Fruit fly (Drosophila melanogaster): ENCODE measurements around the gene Cp7Fb.

Gene Cp7Fb

DNA sequence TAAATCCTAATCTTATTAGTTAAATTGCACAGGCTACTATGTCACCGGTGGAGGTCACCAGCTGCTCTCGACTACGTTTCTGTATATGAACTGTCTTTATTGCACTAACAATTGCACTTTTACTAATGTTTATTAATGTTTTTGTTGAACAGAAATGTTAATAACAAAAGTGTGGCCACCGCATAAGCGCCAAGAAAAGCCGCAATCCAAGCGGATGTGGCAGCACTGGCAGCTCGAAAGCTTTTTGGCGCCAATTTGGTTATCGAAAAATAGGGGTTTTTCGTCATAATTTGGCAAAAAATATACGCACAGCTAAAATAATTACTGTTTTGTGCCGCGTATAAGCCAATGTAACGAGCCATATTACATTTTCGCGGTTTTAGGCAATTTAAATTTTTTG, 31.5 kb upstream of the Cp7Fb start, which contains the start of gene CG12123 (continued):
- 0 out of 3 replicates have a peak, but pooled peaks have one; percentile 19 for TF ChIP-seq row (GFP tag; IDR thresholded peaks at IDR 0.05)
- TF ChIP-seq H15 (GFP tag; IDR thresholded peaks at IDR 0.05): no peak
- no peak for TF ChIP-seq CG7372 (GFP tag; IDR thresholded peaks at IDR 0.05)
- TF ChIP-seq esg (GFP tag; conservative IDR thresholded peaks at IDR 0.05): no peak
- TF ChIP-seq ken (GFP tag; IDR thresholded peaks at IDR 0.05): no peak
- no peak for TF ChIP-seq fd96Cb (tag; optimal IDR thresholded peaks at IDR 0.05)
- TF ChIP-seq B-H1 (GFP tag; IDR thresholded peaks at IDR 0.05): no peak
- no peak for TF ChIP-seq CG31365 (tag; optimal IDR thresholded peaks at IDR 0.05)
- no peak for TF ChIP-seq sug (tag; optimal IDR thresholded peaks at IDR 0.05)
- no peak for TF ChIP-seq phol (tag; optimal IDR thresholded peaks at IDR 0.05)
- TF ChIP-seq Eip74EF (GFP tag; optimal IDR thresholded peaks at IDR 0.05): no peak
- no peak for TF ChIP-seq p53 (GFP tag; optimal IDR thresholded peaks at IDR 0.05)
- TF ChIP-seq tgo (GFP tag; IDR thresholded peaks at IDR 0.05): no peak
- TF ChIP-seq CG14014 (GFP tag; IDR thresholded peaks at IDR 0.05): no peak
- no peak for TF ChIP-seq Antp (GFP tag; optimal IDR thresholded peaks at IDR 0.05)
- TF ChIP-seq CG18764 (GFP tag; optimal IDR thresholded peaks at IDR 0.05): no peak
- TF ChIP-seq sima (GFP tag; optimal IDR thresholded peaks at IDR 0.05): no peak
- no peak for TF ChIP-seq corto (GFP tag; optimal IDR thresholded peaks at IDR 0.05)
- no peak for TF ChIP-seq fru (optimal IDR thresholded peaks at IDR 0.05)
- no peak for TF ChIP-seq Dip2 (GFP tag; IDR thresholded peaks at IDR 0.05)
- TF ChIP-seq CG14050 (GFP tag; IDR thresholded peaks at IDR 0.05): no peak
- no peak for TF ChIP-seq vnd (GFP tag; IDR thresholded peaks at IDR 0.05; ENCODE audit: partially characterized antibody)
- no peak for TF ChIP-seq cwo (GFP tag; optimal IDR thresholded peaks at IDR 0.05)
- TF ChIP-seq Sox100B (GFP tag; optimal IDR thresholded peaks at IDR 0.05): no peak
- no peak for TF ChIP-seq Oli (tag; optimal IDR thresholded peaks at IDR 0.05)
- TF ChIP-seq tna (GFP tag; IDR thresholded peaks at IDR 0.05; ENCODE audit: partially characterized antibody): no peak
- TF ChIP-seq hkb (optimal IDR thresholded peaks at IDR 0.05): peak; percentile 21
- TF ChIP-seq hkb (GFP tag; IDR thresholded peaks at IDR 0.05): no peak
- TF ChIP-seq Rx (GFP tag; IDR thresholded peaks at IDR 0.05): no peak
- TF ChIP-seq Mad (GFP tag; optimal IDR thresholded peaks at IDR 0.05): no peak
- TF ChIP-seq MESR4 (GFP tag; optimal IDR thresholded peaks at IDR 0.05): peak; percentile 7
- no peak for TF ChIP-seq peb (GFP tag; IDR thresholded peaks at IDR 0.05)
- TF ChIP-seq otp (GFP tag; IDR thresholded peaks at IDR 0.05): no peak
- TF ChIP-seq E2f2 (GFP tag; IDR thresholded peaks at IDR 0.05): peak; percentile 85
- no peak for TF ChIP-seq pros (GFP tag; optimal IDR thresholded peaks at IDR 0.05)
- TF ChIP-seq hbn (GFP tag; IDR thresholded peaks at IDR 0.05; ENCODE audit: partially characterized antibody): no peak
- no peak for TF ChIP-seq pum (GFP tag; optimal IDR thresholded peaks at IDR 0.05)
- no peak for TF ChIP-seq CG6854 (GFP tag; optimal IDR thresholded peaks at IDR 0.05)
- no peak for TF ChIP-seq Side (GFP tag; optimal IDR thresholded peaks at IDR 0.05)
- no peak for TF ChIP-seq CG17568 (GFP tag; optimal IDR thresholded peaks at IDR 0.05)
- TF ChIP-seq CG34422 (GFP tag; IDR thresholded peaks at IDR 0.05): no peak
- TF ChIP-seq Hr39 (optimal IDR thresholded peaks at IDR 0.05): no peak
- TF ChIP-seq GATAe (GFP tag; conservative IDR thresholded peaks at IDR 0.05): no peak
- no peak for TF ChIP-seq CG3838 (GFP tag; optimal IDR thresholded peaks at IDR 0.05)
- no peak for TF ChIP-seq zen (tag; optimal IDR thresholded peaks at IDR 0.05)
- no peak for TF ChIP-seq CG13424 (tag; optimal IDR thresholded peaks at IDR 0.05)
- TF ChIP-seq Bteb2 (GFP tag; optimal IDR thresholded peaks at IDR 0.05): no peak
- no peak for TF ChIP-seq CG17912 (GFP tag; optimal IDR thresholded peaks at IDR 0.05)
- TF ChIP-seq bsh (GFP tag; optimal IDR thresholded peaks at IDR 0.05): no peak
- TF ChIP-seq Rfx (GFP tag; IDR thresholded peaks at IDR 0.05): no peak
- peak; percentile 27 for TF ChIP-seq lbe (GFP tag; optimal IDR thresholded peaks at IDR 0.05)
- TF ChIP-seq CG34224 (GFP tag; IDR thresholded peaks at IDR 0.05; ENCODE audit: partially characterized antibody): no peak
- TF ChIP-seq pb (GFP tag; optimal IDR thresholded peaks at IDR 0.05): no peak

Measured in whole organism, embryonic.